Worm (Caenorhabditis elegans): ENCODE measurements around the gene fsn-1.
"Not testable (repeated sequence)": the region's sequence is repeated elsewhere in the genome, so short reads cannot be mapped to it uniquely, and the experiment has no call there.

The fsn-1 gene

ce11 chrIII:4965271-4965670, 28.1 kb downstream of the fsn-1 start, which contains the start of gene nca-2:
nca-2 (plus strand) TSS chrIII:4965571.
- TF ChIP-seq nhr-11 (tag; optimal IDR thresholded peaks at IDR 0.05) (no peak), hlh-13 (GFP tag; optimal IDR thresholded peaks at IDR 0.05) (no peak), zip-5 (tag; optimal IDR thresholded peaks at IDR 0.05) (no peak), tbx-7 (tag; optimal IDR thresholded peaks at IDR 0.05) (no peak), sox-4 (tag; optimal IDR thresholded peaks at IDR 0.05) (no peak), T23F11.4 (GFP tag; optimal IDR thresholded peaks at IDR 0.05) (no peak), gmeb-2 (tag; optimal IDR thresholded peaks at IDR 0.05) (no peak), fkh-6 (tag; optimal IDR thresholded peaks at IDR 0.05) (no peak), hlh-30 (tag; optimal IDR thresholded peaks at IDR 0.05; ENCODE audit: insufficient read depth) (no peak), ztf-16 (tag; optimal IDR thresholded peaks at IDR 0.05) (no peak), syd-9 (tag; optimal IDR thresholded peaks at IDR 0.05) (no peak), dve-1 (tag; optimal IDR thresholded peaks at IDR 0.05) (no peak), elt-4 (tag; optimal IDR thresholded peaks at IDR 0.05) (no peak), odd-2 (tag; optimal IDR thresholded peaks at IDR 0.05) (no peak), ref-2 (tag; optimal IDR thresholded peaks at IDR 0.05) (no peak), unc-3 (GFP tag; conservative IDR thresholded peaks at IDR 0.05) (no peak), unc-3 (tag; optimal IDR thresholded peaks at IDR 0.05) (no peak), npax-4 (tag; optimal IDR thresholded peaks at IDR 0.05) (no peak)

- TF ChIP-seq pqm-1 (tag; optimal IDR thresholded peaks at IDR 0.05) = no peak
- TF ChIP-seq elt-2 (tag; optimal IDR thresholded peaks at IDR 0.05) = no peak
- TF ChIP-seq fkh-10 (GFP tag; optimal IDR thresholded peaks at IDR 0.05) = no peak
- TF ChIP-seq unc-42 (tag; optimal IDR thresholded peaks at IDR 0.05) = peak; percentile 97
Observed at ce11 chrIII:4967236-4967635, 30.1 kb downstream of the fsn-1 start.

- TF ChIP-seq C38D4.7 (GFP tag; optimal IDR thresholded peaks at IDR 0.05) (no peak), ceh-45 (GFP tag; IDR thresholded peaks at IDR 0.05) (no peak), nfya-1 (tag; optimal IDR thresholded peaks at IDR 0.05) (no peak), fkh-10 (GFP tag; optimal IDR thresholded peaks at IDR 0.05) (no peak), ceh-6 (GFP tag; optimal IDR thresholded peaks at IDR 0.05) (no peak), nhr-232 (tag; optimal IDR thresholded peaks at IDR 0.05) (no peak), nhr-11 (tag; optimal IDR thresholded peaks at IDR 0.05) (no peak), K02D7.2 (tag; optimal IDR thresholded peaks at IDR 0.05) (no peak), pax-1 (tag; optimal IDR thresholded peaks at IDR 0.05) (no peak), unc-3 (GFP tag; conservative IDR thresholded peaks at IDR 0.05) (no peak), unc-3 (tag; optimal IDR thresholded peaks at IDR 0.05) (no peak), hlh-6 (tag; optimal IDR thresholded peaks at IDR 0.05) (no peak), Y22D7AL.16 (tag; optimal IDR thresholded peaks at IDR 0.05) (no peak), ceh-19 (GFP tag; optimal IDR thresholded peaks at IDR 0.05) (no peak)
Observed at ce11 chrIII:4968146-4968545, 31.0 kb downstream of the fsn-1 start.

ce11 chrIII:4980367-4980766, 43.2 kb downstream of the fsn-1 start, which contains the start of gene C27F2.6:
C27F2.6 (minus strand) TSS chrIII:4980467.
- TF ChIP-seq ceh-14, ceh-31, elt-4 (tag; optimal IDR thresholded peaks at IDR 0.05): not testable (repeated sequence)

- no peak for TF ChIP-seq nhr-11 (tag; optimal IDR thresholded peaks at IDR 0.05)
- TF ChIP-seq odd-2 (tag; optimal IDR thresholded peaks at IDR 0.05) = no peak
- no peak for TF ChIP-seq pha-4 (tag; optimal IDR thresholded peaks at IDR 0.05)
- no peak for TF ChIP-seq ceh-14 (tag; optimal IDR thresholded peaks at IDR 0.05)
- TF ChIP-seq ttx-3 (tag; optimal IDR thresholded peaks at IDR 0.05) = no peak
- no peak for TF ChIP-seq ceh-6 (GFP tag; optimal IDR thresholded peaks at IDR 0.05)
- TF ChIP-seq npax-4 (tag; optimal IDR thresholded peaks at IDR 0.05) = no peak
- no peak for TF ChIP-seq pax-1 (tag; optimal IDR thresholded peaks at IDR 0.05)
- TF ChIP-seq pqm-1 (tag; optimal IDR thresholded peaks at IDR 0.05) = no peak
- TF ChIP-seq ceh-30 (tag; optimal IDR thresholded peaks at IDR 0.05) = no peak
- TF ChIP-seq T23F11.4 (GFP tag; optimal IDR thresholded peaks at IDR 0.05) = no peak
- no peak for TF ChIP-seq C38D4.7 (GFP tag; optimal IDR thresholded peaks at IDR 0.05)
- no peak for TF ChIP-seq ama-1 (optimal IDR thresholded peaks at IDR 0.05)
- no peak for TF ChIP-seq hlh-6 (tag; optimal IDR thresholded peaks at IDR 0.05)
- TF ChIP-seq ceh-48 (tag; optimal IDR thresholded peaks at IDR 0.05) = no peak
- TF ChIP-seq ref-2 (tag; optimal IDR thresholded peaks at IDR 0.05) = no peak
- no peak for TF ChIP-seq gmeb-2 (tag; optimal IDR thresholded peaks at IDR 0.05)
- no peak for TF ChIP-seq ets-4 (tag; optimal IDR thresholded peaks at IDR 0.05)
- no peak for TF ChIP-seq Y22D7AL.16 (tag; optimal IDR thresholded peaks at IDR 0.05)
Observed at ce11 chrIII:4983961-4984360, 46.8 kb downstream of the fsn-1 start.

All from whole organism, late embryonic.